Fruit fly (Drosophila melanogaster) whole organism, embryonic: ENCODE data around the gene Arp2.

Experiments used
- Ada2b ChIP-seq: fragments of 200-800 bp; sonication (Bioruptor generic); IDR thresholded peaks from 2 replicates; pipeline ENCODE4 v1.3.6; 2022; ENCODE audit warnings: missing biosample characterization, missing genetic modification characterization
- Aef1 ChIP-seq: fragments of 200-800 bp; sonication (Bioruptor generic); IDR thresholded peaks from 3 replicates; pipeline ENCODE4 v1.3.6; 2022; ENCODE audit warnings: missing biosample characterization, missing genetic modification characterization
- Antp ChIP-seq: fragments of 200-800 bp; sonication (Bioruptor generic); optimal IDR thresholded peaks from 3 replicates; lab custom pipeline; 2016; ENCODE audit warnings: missing biosample characterization, missing genetic modification characterization
- Blimp-1 ChIP-seq: fragments of 200-800 bp; sonication (Bioruptor generic); optimal IDR thresholded peaks from 3 replicates; lab custom pipeline; 2018; ENCODE audit warnings: missing biosample characterization, missing genetic modification characterization, mild to moderate bottlenecking, moderate library complexity, missing genetic modification reagents
- C15 ChIP-seq: fragments of 200-800 bp; sonication (Bioruptor generic); IDR thresholded peaks from 3 replicates; pipeline ENCODE4 v1.3.6; 2022; ENCODE audit warnings: missing biosample characterization, missing genetic modification characterization
- CG10462 ChIP-seq: fragments of 200-800 bp; sonication (Bioruptor generic); optimal IDR thresholded peaks from 2 replicates; lab custom pipeline; 2016; ENCODE audit warnings: missing biosample characterization, missing genetic modification characterization
- CG13424 ChIP-seq: fragments of 200-800 bp; sonication (Bioruptor generic); optimal IDR thresholded peaks from 2 replicates; lab custom pipeline; 2019; ENCODE audit warnings: missing biosample characterization, mild to moderate bottlenecking, missing genetic modification characterization, moderate library complexity
- CG15269 ChIP-seq: fragments of 200-800 bp; sonication (Bioruptor generic); optimal IDR thresholded peaks from 2 replicates; lab custom pipeline; 2018; ENCODE audit warnings: missing biosample characterization, mild to moderate bottlenecking, missing genetic modification characterization, moderate library complexity
- CG15479 ChIP-seq: fragments of 200-800 bp; sonication (Bioruptor generic); optimal IDR thresholded peaks from 3 replicates; lab custom pipeline; 2019; ENCODE audit warnings: missing biosample characterization, mild to moderate bottlenecking, missing genetic modification characterization, moderate library complexity
- CG17385 ChIP-seq: fragments of 200-800 bp; sonication (Bioruptor generic); optimal IDR thresholded peaks from 3 replicates; lab custom pipeline; 2018; ENCODE audit warnings: missing biosample characterization, mild to moderate bottlenecking, missing genetic modification characterization
- CG1792 ChIP-seq: fragments of 200-800 bp; sonication (Bioruptor generic); optimal IDR thresholded peaks from 2 replicates; lab custom pipeline; 2016; ENCODE audit warnings: missing biosample characterization, missing genetic modification characterization
- CG18619 ChIP-seq: fragments of 200-800 bp; sonication (Bioruptor generic); optimal IDR thresholded peaks from 3 replicates; lab custom pipeline; 2017; ENCODE audit warnings: missing biosample characterization, mild to moderate bottlenecking, missing genetic modification characterization
- CG2202 ChIP-seq: fragments of 200-800 bp; sonication (Bioruptor generic); optimal IDR thresholded peaks from 2 replicates; lab custom pipeline; 2018; ENCODE audit warnings: missing biosample characterization, mild to moderate bottlenecking, missing genetic modification characterization
- CG34224 ChIP-seq: fragments of 200-800 bp; sonication (Bioruptor generic); IDR thresholded peaks from 3 replicates; pipeline ENCODE4 v1.3.6; 2022; ENCODE audit warnings: missing biosample characterization, missing genetic modification characterization; ENCODE audit not compliant: partially characterized antibody
- CG5953 ChIP-seq: fragments of 200-800 bp; sonication (Bioruptor generic); IDR thresholded peaks from 2 replicates; pipeline ENCODE4 v1.3.6; 2022; ENCODE audit warnings: missing biosample characterization, missing genetic modification characterization
- CG7839 ChIP-seq: fragments of 200-800 bp; sonication (Bioruptor generic); optimal IDR thresholded peaks from 3 replicates; lab custom pipeline; 2018; ENCODE audit warnings: missing biosample characterization, mild to moderate bottlenecking, missing genetic modification characterization, moderate library complexity
- CG9876 ChIP-seq: fragments of 200-800 bp; sonication (Bioruptor generic); optimal IDR thresholded peaks from 2 replicates; lab custom pipeline; 2016; ENCODE audit warnings: missing biosample characterization, missing genetic modification characterization
- CG9932 ChIP-seq: fragments of 200-800 bp; sonication (Bioruptor generic); IDR thresholded peaks from 2 replicates; pipeline ENCODE4 v1.3.6; 2022; ENCODE audit warnings: missing biosample characterization, missing genetic modification characterization
- Camta ChIP-seq: fragments of 200-800 bp; sonication (Bioruptor generic); optimal IDR thresholded peaks from 2 replicates; lab custom pipeline; 2016; ENCODE audit warnings: missing biosample characterization, missing genetic modification characterization
- CoRest ChIP-seq: fragments of 200-800 bp; sonication (Bioruptor generic); optimal IDR thresholded peaks from 3 replicates; lab custom pipeline; 2018; ENCODE audit warnings: missing biosample characterization, mild to moderate bottlenecking, missing genetic modification characterization, moderate library complexity
- Dip2 ChIP-seq: fragments of 200-800 bp; sonication (Bioruptor generic); IDR thresholded peaks from 2 replicates; pipeline ENCODE4 v1.3.6; 2022; ENCODE audit warnings: missing biosample characterization, missing genetic modification characterization
- H2.0 ChIP-seq: fragments of 200-800 bp; sonication (Bioruptor generic); IDR thresholded peaks from 2 replicates; pipeline ENCODE4 v1.3.6; 2022; ENCODE audit warnings: missing biosample characterization, missing genetic modification characterization
- Med ChIP-seq: fragments of 200-800 bp; sonication (Bioruptor generic); peaks from one replicate; lab custom pipeline; 2016; ENCODE audit warnings: missing biosample characterization, missing genetic modification characterization, mild to moderate bottlenecking, inconsistent platforms, moderate library complexity
- NFAT ChIP-seq: fragments of 200-800 bp; sonication (Bioruptor generic); IDR thresholded peaks from 2 replicates; pipeline ENCODE4 v1.3.6; 2022; ENCODE audit warnings: missing biosample characterization, missing genetic modification characterization
- Nf-YC ChIP-seq: fragments of 200-800 bp; optimal IDR thresholded peaks from 3 replicates; lab custom pipeline; 2019; ENCODE audit warnings: missing biosample characterization, mild to moderate bottlenecking, missing genetic modification characterization, moderate library complexity
- NfI ChIP-seq: fragments of 200-800 bp; sonication (Bioruptor generic); optimal IDR thresholded peaks from 3 replicates; lab custom pipeline; 2018; ENCODE audit warnings: missing biosample characterization, mild to moderate bottlenecking, missing genetic modification characterization, moderate library complexity
- Ravus ChIP-seq: fragments of 200-800 bp; sonication (Bioruptor generic); IDR thresholded peaks from 2 replicates; pipeline ENCODE4 v1.3.6; 2022; ENCODE audit warnings: missing biosample characterization, missing genetic modification characterization
- Spps ChIP-seq: fragments of 200-800 bp; sonication (Bioruptor generic); optimal IDR thresholded peaks from 2 replicates; lab custom pipeline; 2018; ENCODE audit warnings: missing biosample characterization, mild to moderate bottlenecking, missing genetic modification characterization
- Sry-δ ChIP-seq: fragments of 200-800 bp; sonication (Bioruptor generic); optimal IDR thresholded peaks from 2 replicates; lab custom pipeline; 2016; ENCODE audit warnings: missing biosample characterization, missing genetic modification characterization
- ab ChIP-seq: fragments of 200-800 bp; sonication (Bioruptor generic); optimal IDR thresholded peaks from 2 replicates; lab custom pipeline; 2016; ENCODE audit warnings: missing biosample characterization, missing genetic modification characterization
- amos ChIP-seq: fragments of 200-800 bp; sonication (Bioruptor generic); IDR thresholded peaks from 2 replicates; pipeline ENCODE4 v1.3.6; 2022; ENCODE audit warnings: missing biosample characterization, missing genetic modification characterization; ENCODE audit not compliant: partially characterized antibody
- ap ChIP-seq: fragments of 200-800 bp; sonication (Bioruptor generic); IDR thresholded peaks from 2 replicates; pipeline ENCODE4 v1.3.6; 2022; ENCODE audit warnings: missing biosample characterization, missing genetic modification characterization
- ara ChIP-seq: fragments of 200-800 bp; sonication (Bioruptor generic); IDR thresholded peaks from 2 replicates; pipeline ENCODE4 v1.3.6; 2022; ENCODE audit warnings: missing biosample characterization, missing genetic modification characterization
- ato ChIP-seq: fragments of 200-800 bp; sonication (Bioruptor generic); IDR thresholded peaks from 2 replicates; pipeline ENCODE4 v1.3.6; 2022; ENCODE audit warnings: missing biosample characterization, missing genetic modification characterization; ENCODE audit not compliant: partially characterized antibody
- bigmax ChIP-seq: fragments of 200-800 bp; sonication (Bioruptor generic); optimal IDR thresholded peaks from 2 replicates; lab custom pipeline; 2018; ENCODE audit warnings: missing biosample characterization, mild to moderate bottlenecking, missing genetic modification characterization
- croc ChIP-seq: fragments of 200-800 bp; sonication (Bioruptor generic); conservative IDR thresholded peaks from 3 replicates; pipeline ENCODE4 v1.3.6; 2022; ENCODE audit warnings: missing biosample characterization, missing genetic modification characterization
- dm ChIP-seq: fragments of 200-800 bp; sonication (Bioruptor generic); optimal IDR thresholded peaks from 3 replicates; lab custom pipeline; 2016; ENCODE audit warnings: missing biosample characterization, missing genetic modification characterization
- dmrt99B ChIP-seq: fragments of 200-800 bp; sonication (Bioruptor generic); optimal IDR thresholded peaks from 2 replicates; lab custom pipeline; 2018; ENCODE audit warnings: missing biosample characterization, mild to moderate bottlenecking, missing genetic modification characterization, moderate library complexity
- dpn ChIP-seq, 2 experiments: fragments of 200-800 bp; sonication (Bioruptor generic); optimal IDR thresholded peaks; 3 replicates each; lab custom pipeline; 2016; ENCODE audit warnings: missing biosample characterization in 2 of 2, missing genetic modification characterization in 2 of 2
- en ChIP-seq: fragments of 200-800 bp; sonication (Bioruptor generic); optimal IDR thresholded peaks from 2 replicates; lab custom pipeline; 2016; ENCODE audit warnings: missing biosample characterization, missing genetic modification characterization
- fd102C ChIP-seq: fragments of 200-800 bp; sonication (Bioruptor generic); optimal IDR thresholded peaks from 2 replicates; lab custom pipeline; 2018; ENCODE audit warnings: missing biosample characterization, mild to moderate bottlenecking, missing genetic modification characterization, moderate library complexity
- fd3F ChIP-seq: fragments of 200-800 bp; sonication (Bioruptor generic); optimal IDR thresholded peaks from 2 replicates; lab custom pipeline; 2018; ENCODE audit warnings: missing biosample characterization, mild to moderate bottlenecking, missing genetic modification characterization, moderate library complexity
- fru ChIP-seq: fragments of >200 bp; optimal IDR thresholded peaks from 2 replicates; lab custom pipeline; 2017
- kah ChIP-seq: fragments of 200-800 bp; sonication (Bioruptor generic); optimal IDR thresholded peaks from 2 replicates; lab custom pipeline; 2018; ENCODE audit warnings: missing biosample characterization, mild to moderate bottlenecking, missing genetic modification characterization
- lilli ChIP-seq: fragments of 200-800 bp; sonication (Bioruptor generic); optimal IDR thresholded peaks from 3 replicates; lab custom pipeline; 2016; ENCODE audit warnings: missing biosample characterization, missing genetic modification characterization
- lmd ChIP-seq: fragments of 200-800 bp; sonication (Bioruptor generic); IDR thresholded peaks from 2 replicates; pipeline ENCODE4 v1.3.6; 2022; ENCODE audit warnings: missing biosample characterization, missing genetic modification characterization
- pros ChIP-seq: fragments of 200-800 bp; sonication (Bioruptor generic); optimal IDR thresholded peaks from 3 replicates; lab custom pipeline; 2019; ENCODE audit warnings: missing biosample characterization, mild to moderate bottlenecking, missing genetic modification characterization, moderate library complexity
- rib ChIP-seq: fragments of 200-800 bp; sonication (Bioruptor generic); IDR thresholded peaks from 2 replicates; pipeline ENCODE4 v1.3.6; 2022; ENCODE audit warnings: missing biosample characterization, missing genetic modification characterization
- sima ChIP-seq: fragments of 200-800 bp; sonication (Bioruptor generic); optimal IDR thresholded peaks from 2 replicates; lab custom pipeline; 2016; ENCODE audit warnings: missing biosample characterization, missing genetic modification characterization
- ssp ChIP-seq: fragments of 200-800 bp; sonication (Bioruptor generic); IDR thresholded peaks from 2 replicates; pipeline ENCODE4 v1.3.6; 2022; ENCODE audit warnings: missing biosample characterization, missing genetic modification characterization
- tin ChIP-seq: fragments of 200-800 bp; sonication (Bioruptor generic); optimal IDR thresholded peaks from 3 replicates; lab custom pipeline; 2016; ENCODE audit warnings: missing biosample characterization, missing genetic modification characterization
- trem ChIP-seq: fragments of 200-800 bp; optimal IDR thresholded peaks from 3 replicates; lab custom pipeline; 2019; ENCODE audit warnings: missing biosample characterization, mild to moderate bottlenecking, missing genetic modification characterization, moderate library complexity
- wdn ChIP-seq: fragments of 200-800 bp; sonication (Bioruptor generic); IDR thresholded peaks from 2 replicates; pipeline ENCODE4 v1.3.6; 2022; ENCODE audit warnings: missing biosample characterization, missing genetic modification characterization

Arp2 gene

DNA sequence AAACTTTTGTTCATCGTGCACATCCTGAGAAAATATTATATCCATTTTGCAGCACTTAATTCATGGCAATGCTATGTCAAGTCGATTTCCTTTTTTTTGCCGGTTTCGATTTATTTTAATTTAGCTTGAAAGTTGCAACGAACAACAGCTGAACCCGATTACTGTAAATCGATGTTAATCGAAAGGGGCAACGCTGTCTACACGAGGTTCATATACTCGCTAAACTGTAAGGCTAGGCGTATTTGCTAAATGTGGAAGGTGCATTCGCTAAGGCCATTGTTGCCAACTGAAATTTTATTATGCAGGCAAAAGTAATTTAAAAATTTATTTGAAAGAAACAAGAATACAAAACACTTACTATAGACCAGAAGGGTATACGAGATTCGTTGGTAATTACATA is 6.4 kb downstream of the Arp2 start, which contains the start of gene CG9902 (continued):
- TF ChIP-seq CG10462 (no peak), Aef1 (GFP tag; lab: Robert Waterston, UW) (no peak), CG15269 (tag; lab: Kevin White, UChicago) (no peak), lmd (no peak), tin (GFP tag; lab: Kevin White, UChicago) (no peak), CG13424 (no peak), dpn (GFP tag; optimal IDR thresholded peaks at IDR 0.05; lab: Kevin White, UChicago) (peak in 1 of 2 experiments; percentile 1), NfI (GFP tag; lab: Kevin White, UChicago) (peak; percentile 8), lilli (GFP tag; lab: Kevin White, UChicago) (no peak), Med (GFP tag; lab: Kevin White, UChicago) (peak; percentile 86), Sry-δ (peak; percentile 82), CG9876 (no peak), ab (GFP tag; lab: Kevin White, UChicago) (no peak), ssp (GFP tag; lab: Robert Waterston, UW) (no peak), H2.0 (GFP tag; lab: Robert Waterston, UW) (no peak), Ravus (GFP tag; lab: Robert Waterston, UW) (no peak), Antp (GFP tag; lab: Kevin White, UChicago) (no peak), amos (GFP tag; lab: Robert Waterston, UW) (peak; percentile 85), CG2202 (tag; lab: Kevin White, UChicago) (no peak), Blimp-1 (GFP tag; lab: Kevin White, UChicago) (no peak), dmrt99B (tag; lab: Kevin White, UChicago) (no peak), CG34224 (GFP tag; lab: Robert Waterston, UW) (peak; percentile 83), CG7839 (tag; lab: Kevin White, UChicago) (no peak), CG15479 (GFP tag; lab: Kevin White, UChicago) (no peak), sima (GFP tag; lab: Kevin White, UChicago) (no peak), CG1792 (GFP tag; lab: Kevin White, UChicago) (no peak), ap (GFP tag; lab: Robert Waterston, UW) (no peak), dm (peak; percentile 39), Nf-YC (peak; percentile 26), wdn (no peak), Camta (GFP tag; lab: Kevin White, UChicago) (no peak), C15 (no peak), CoRest (tag; lab: Kevin White, UChicago) (peak; percentile 53), Ada2b (no peak), en (GFP tag; lab: Kevin White, UChicago) (no peak), pros (GFP tag; lab: Kevin White, UChicago) (no peak), ara (no peak), CG17385 (no peak), bigmax (GFP tag; lab: Kevin White, UChicago) (no peak), Dip2 (GFP tag; lab: Robert Waterston, UW) (no peak), rib (GFP tag; lab: Robert Waterston, UW) (no peak), fd102C (GFP tag; lab: Kevin White, UChicago) (no peak), fru (lab: Kevin White, UChicago) (no peak), Spps (tag; lab: Kevin White, UChicago) (no peak), ato (peak; percentile 59; the same call in 1 of the 2 replicates), kah (GFP tag; lab: Kevin White, UChicago) (no peak), CG9932 (GFP tag; lab: Robert Waterston, UW) (no peak), trem (tag; lab: Kevin White, UChicago) (peak; percentile 75), fd3F (no peak), NFAT (GFP tag; lab: Robert Waterston, UW) (no peak), CG18619 (no peak), croc (GFP tag; lab: Robert Waterston, UW) (no peak), CG5953 (no peak)
